Worm (Caenorhabditis elegans) whole organism, midembryonic: ENCODE data around the gene C16D9.4.

Experiments
- T22C8.4 ChIP-seq: fragments of 200-800 bp; sonication (Bioruptor generic); IDR thresholded peaks from 2 replicates; pipeline ENCODE4 v1.3.6; 2022; ENCODE audit warnings: missing genetic modification characterization, missing compliant biosample characterization
- cog-1 ChIP-seq: sonication (generic microtip); optimal IDR thresholded peaks from 2 replicates; lab custom pipeline; 2016; ENCODE audit warnings: missing genetic modification characterization, missing compliant biosample characterization
- flt-1 ChIP-seq: fragments of 200-800 bp; sonication (Bioruptor generic); IDR thresholded peaks from 2 replicates; pipeline ENCODE4 v1.3.6; 2022; ENCODE audit warnings: missing genetic modification characterization, missing compliant biosample characterization
- klf-2 ChIP-seq: fragments of 200-800 bp; sonication (Bioruptor generic); conservative IDR thresholded peaks from 2 replicates; pipeline ENCODE4 v1.3.6; 2022; ENCODE audit warnings: missing genetic modification reagents, missing genetic modification characterization, missing compliant biosample characterization
- med-1 ChIP-seq: sonication (generic microtip); optimal IDR thresholded peaks from 2 replicates; lab custom pipeline; 2017; ENCODE audit warnings: missing genetic modification characterization, mild to moderate bottlenecking, missing compliant biosample characterization, antibody characterized with exemption, missing genetic modification reagents; ENCODE audit not compliant: insufficient read depth
- ref-1 ChIP-seq: fragments of 200-800 bp; sonication (Bioruptor generic); conservative IDR thresholded peaks from 2 replicates; pipeline ENCODE4 v1.3.6; 2022; ENCODE audit warnings: missing genetic modification reagents, missing genetic modification characterization, missing compliant biosample characterization
- tab-1 ChIP-seq: fragments of 200-800 bp; sonication (Bioruptor generic); IDR thresholded peaks from 2 replicates; pipeline ENCODE4 v1.3.6; 2022; ENCODE audit warnings: missing genetic modification characterization, missing compliant biosample characterization
- ztf-23 ChIP-seq: fragments of 200-800 bp; sonication (Bioruptor generic); IDR thresholded peaks from 2 replicates; pipeline ENCODE4 v1.3.6; 2022; ENCODE audit warnings: missing genetic modification reagents, missing genetic modification characterization, missing compliant biosample characterization
- ztf-29 ChIP-seq: fragments of 200-800 bp; sonication (Bioruptor generic); IDR thresholded peaks from 2 replicates; pipeline ENCODE4 v1.3.6; 2022; ENCODE audit warnings: missing genetic modification reagents, missing genetic modification characterization, missing compliant biosample characterization

C16D9.4 gene

DNA sequence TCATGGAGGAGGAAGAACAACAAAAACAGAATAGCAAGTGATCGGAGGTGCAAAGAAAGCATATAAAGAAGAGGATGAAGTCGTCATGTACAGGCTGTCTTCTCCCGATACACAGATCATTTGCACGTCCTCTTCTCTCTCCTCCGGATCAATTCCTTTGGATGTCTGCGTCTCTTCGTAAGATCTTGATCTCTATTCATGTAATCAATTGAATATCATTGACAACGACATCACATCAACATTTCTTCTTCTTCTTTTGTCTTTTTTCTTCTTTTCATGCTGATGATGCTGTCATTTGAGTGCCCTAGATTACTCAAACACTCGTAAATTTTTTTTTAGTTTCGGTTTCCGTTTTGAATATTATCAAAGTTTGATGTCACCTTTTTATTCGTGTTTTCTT is 4.4 kb downstream of the C16D9.4 start, which contains the start of gene rol-3:
Gene rol-3, minus strand, starts transcription at position 120 of the 400 bp plus-strand sequence.
- no peak for TF ChIP-seq cog-1 (tag; lab: Kevin White, UChicago)
- no peak for TF ChIP-seq ztf-29 (GFP tag; lab: Robert Waterston, UW)
- TF ChIP-seq T22C8.4 (GFP tag; lab: Robert Waterston, UW) = no peak
- TF ChIP-seq ref-1 (GFP tag; lab: Robert Waterston, UW) = no peak
- no peak for TF ChIP-seq klf-2
- TF ChIP-seq ztf-23 (GFP tag; lab: Robert Waterston, UW) = no peak
- TF ChIP-seq flt-1 (GFP tag; lab: Robert Waterston, UW) = no peak
- no peak for TF ChIP-seq med-1
- TF ChIP-seq tab-1 (GFP tag; lab: Robert Waterston, UW) = no peak

DNA sequence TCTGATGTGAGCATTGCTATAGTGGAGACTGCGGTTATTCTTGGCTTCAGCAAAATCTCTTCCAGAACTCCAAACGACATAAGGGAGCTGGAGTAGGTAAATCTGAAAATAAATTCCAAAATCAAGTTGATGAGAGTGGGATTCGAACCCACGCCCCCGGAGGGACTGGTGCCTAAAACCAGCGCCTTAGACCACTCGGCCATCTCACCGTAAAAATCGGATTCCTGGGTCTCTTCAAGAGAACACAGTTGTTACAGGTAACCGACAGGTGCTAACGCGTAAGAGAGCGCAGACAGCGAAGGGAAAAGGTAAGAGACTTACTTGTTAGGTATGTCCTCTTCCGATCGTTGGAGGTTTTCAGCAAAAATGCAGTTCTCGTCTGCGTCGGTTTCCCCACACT is 7.4 kb downstream of the C16D9.4 start:
- no peak for TF ChIP-seq klf-2
- TF ChIP-seq flt-1 (GFP tag; lab: Robert Waterston, UW) = 0 out of 2 replicates have a peak, but pooled peaks have one; percentile 68
- 0 out of 2 replicates have a peak, but pooled peaks have one; percentile 45 for TF ChIP-seq ztf-23 (GFP tag; lab: Robert Waterston, UW)
- TF ChIP-seq T22C8.4 (GFP tag; lab: Robert Waterston, UW) = 0 out of 2 replicates have a peak, but pooled peaks have one; percentile 40
- no peak for TF ChIP-seq cog-1 (tag; lab: Kevin White, UChicago)
- TF ChIP-seq ztf-29 (GFP tag; lab: Robert Waterston, UW) = peak; percentile 59; the same call in 1 of the 2 replicates
- TF ChIP-seq ref-1 (GFP tag; lab: Robert Waterston, UW) = peak; percentile 47
- no peak; the same call in 1 of the 2 replicates for TF ChIP-seq tab-1 (GFP tag; lab: Robert Waterston, UW)
- no peak for TF ChIP-seq med-1

DNA sequence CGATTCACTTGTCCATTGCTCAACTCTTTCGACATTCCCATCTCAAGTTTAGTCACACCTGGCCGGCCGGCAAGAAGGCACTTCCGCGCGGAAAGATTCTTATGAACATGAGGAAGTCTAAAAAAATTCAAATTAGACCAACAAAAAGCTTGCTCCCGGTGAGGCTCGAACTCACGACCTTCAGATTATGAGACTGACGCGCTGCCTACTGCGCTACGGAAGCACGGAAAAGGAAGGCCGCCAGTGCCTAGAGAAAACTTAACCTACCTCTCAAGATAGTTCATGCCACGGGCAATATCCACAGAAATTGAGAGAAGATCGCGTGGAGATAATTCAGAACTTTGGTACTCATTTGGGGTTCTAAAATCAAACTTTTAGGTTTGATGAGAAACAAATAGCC is 12.6 kb downstream of the C16D9.4 start:
- TF ChIP-seq ztf-23 (GFP tag; lab: Robert Waterston, UW) (peak; percentile 70; the same call in 1 of the 2 replicates), med-1 (no peak), cog-1 (tag; lab: Kevin White, UChicago) (no peak), klf-2 (no peak), tab-1 (GFP tag; lab: Robert Waterston, UW) (peak; percentile 72; the same call in 1 of the 2 replicates), ztf-29 (GFP tag; lab: Robert Waterston, UW) (no peak), ref-1 (GFP tag; lab: Robert Waterston, UW) (no peak), T22C8.4 (GFP tag; lab: Robert Waterston, UW) (0 out of 2 replicates have a peak, but pooled peaks have one; percentile 7), flt-1 (GFP tag; lab: Robert Waterston, UW) (peak; percentile 60; the same call in 1 of the 2 replicates)

DNA sequence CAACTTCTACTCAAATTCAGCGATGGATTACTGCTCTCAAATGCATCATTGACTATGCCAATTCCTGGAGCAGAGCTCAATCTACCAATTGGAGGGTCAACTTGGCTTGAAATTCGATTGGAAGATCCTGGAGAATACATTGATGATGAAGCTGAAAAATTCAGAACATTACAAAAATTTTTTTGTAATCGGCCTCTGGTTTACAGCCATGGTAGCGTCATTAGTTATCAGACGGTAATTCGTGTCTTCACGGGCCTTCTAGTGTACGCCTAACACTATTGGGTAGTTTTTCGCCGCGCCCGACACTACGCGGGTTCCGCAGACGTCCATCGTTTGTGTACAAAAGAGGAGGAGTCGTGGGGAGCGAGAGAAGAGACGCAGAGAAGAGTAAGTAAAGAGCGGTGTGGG is 14.0 kb downstream of the C16D9.4 start:
- TF ChIP-seq klf-2 = no peak
- peak; percentile 69; the same call in 1 of the 2 replicates for TF ChIP-seq flt-1 (GFP tag; lab: Robert Waterston, UW)
- no peak; the same call in 1 of the 2 replicates for TF ChIP-seq tab-1 (GFP tag; lab: Robert Waterston, UW)
- no peak for TF ChIP-seq ztf-29 (GFP tag; lab: Robert Waterston, UW)
- no peak for TF ChIP-seq ref-1 (GFP tag; lab: Robert Waterston, UW)
- TF ChIP-seq cog-1 (tag; lab: Kevin White, UChicago) = peak; percentile 24
- TF ChIP-seq med-1 = no peak
- TF ChIP-seq T22C8.4 (GFP tag; lab: Robert Waterston, UW) = no peak
- TF ChIP-seq ztf-23 (GFP tag; lab: Robert Waterston, UW) = peak; percentile 58; the same call in 1 of the 2 replicates

DNA sequence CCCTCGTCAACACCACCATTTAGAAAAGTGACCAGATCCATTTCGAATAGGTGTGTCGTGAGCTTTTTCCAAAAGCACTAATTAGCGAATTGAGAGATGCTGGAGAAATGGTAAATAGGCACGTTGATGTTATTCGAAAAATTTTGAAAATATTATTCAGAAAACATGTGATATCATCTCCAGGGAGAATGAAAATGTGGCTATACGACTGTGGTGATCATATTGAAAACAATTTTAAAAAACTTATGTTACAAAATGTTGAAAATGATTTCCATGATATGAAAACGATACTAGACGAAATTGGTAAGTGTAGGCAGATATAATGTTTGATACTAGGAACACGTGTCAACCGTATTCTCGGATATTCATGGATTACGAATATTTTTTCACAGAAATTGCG is 15.9 kb downstream of the C16D9.4 start, which contains the start of gene K07C11.10:
Gene K07C11.10, minus strand, starts transcription at position 101 of the 400 bp plus-strand sequence.
- no peak for TF ChIP-seq cog-1 (tag; lab: Kevin White, UChicago)
- TF ChIP-seq T22C8.4 (GFP tag; lab: Robert Waterston, UW) = no peak
- no peak for TF ChIP-seq flt-1 (GFP tag; lab: Robert Waterston, UW)

DNA sequence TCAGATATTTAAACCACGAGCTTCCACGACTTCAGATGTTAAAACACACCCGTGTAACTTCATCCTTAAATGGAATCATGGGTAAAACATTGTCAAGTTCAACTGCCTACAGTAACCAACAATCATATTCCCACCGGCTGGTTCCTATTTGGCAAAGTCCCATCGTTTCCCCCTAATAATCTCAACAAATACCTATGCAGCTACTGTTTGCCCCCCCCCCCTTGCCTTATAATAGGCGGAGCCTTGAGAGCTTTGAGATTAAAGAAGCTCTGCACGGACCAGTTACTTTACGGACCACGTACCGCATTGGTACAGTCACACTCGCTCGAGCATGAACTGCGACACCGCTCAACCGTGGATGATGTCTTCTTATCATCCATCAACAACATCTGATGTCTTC is 18.1 kb downstream of the C16D9.4 start, which contains the start of gene pax-1:
Gene pax-1, plus strand, starts transcription at position 301 of the 400 bp plus-strand sequence.
- no peak for TF ChIP-seq ref-1 (GFP tag; lab: Robert Waterston, UW)
- TF ChIP-seq flt-1 (GFP tag; lab: Robert Waterston, UW) = no peak
- TF ChIP-seq T22C8.4 (GFP tag; lab: Robert Waterston, UW) = no peak

DNA sequence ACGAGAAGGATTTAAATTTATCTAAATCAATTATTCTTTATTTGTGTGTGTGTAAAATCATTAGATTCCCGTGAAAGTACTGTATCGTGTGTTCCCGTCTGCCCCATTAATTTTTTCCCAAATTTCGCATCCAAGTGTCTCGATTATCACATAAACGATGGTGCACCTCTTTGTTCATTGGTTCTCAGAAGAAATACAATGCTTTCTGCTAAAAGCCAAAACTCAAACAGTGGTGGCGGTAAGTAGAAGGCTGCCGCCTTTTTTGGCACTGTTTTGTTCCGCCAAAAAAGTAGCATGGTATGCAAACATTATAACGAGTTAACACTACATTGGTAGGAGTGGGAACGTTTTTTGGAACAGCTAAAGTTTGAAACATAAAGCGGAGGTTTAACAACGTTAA is 19.3 kb downstream of the C16D9.4 start:
- no peak for TF ChIP-seq ref-1 (GFP tag; lab: Robert Waterston, UW)
- no peak for TF ChIP-seq tab-1 (GFP tag; lab: Robert Waterston, UW)
- no peak for TF ChIP-seq klf-2
- no peak for TF ChIP-seq flt-1 (GFP tag; lab: Robert Waterston, UW)
- TF ChIP-seq cog-1 (tag; lab: Kevin White, UChicago) = no peak
- TF ChIP-seq ztf-29 (GFP tag; lab: Robert Waterston, UW) = no peak
- TF ChIP-seq med-1 = no peak
- TF ChIP-seq ztf-23 (GFP tag; lab: Robert Waterston, UW) = no peak
- no peak for TF ChIP-seq T22C8.4 (GFP tag; lab: Robert Waterston, UW)

DNA sequence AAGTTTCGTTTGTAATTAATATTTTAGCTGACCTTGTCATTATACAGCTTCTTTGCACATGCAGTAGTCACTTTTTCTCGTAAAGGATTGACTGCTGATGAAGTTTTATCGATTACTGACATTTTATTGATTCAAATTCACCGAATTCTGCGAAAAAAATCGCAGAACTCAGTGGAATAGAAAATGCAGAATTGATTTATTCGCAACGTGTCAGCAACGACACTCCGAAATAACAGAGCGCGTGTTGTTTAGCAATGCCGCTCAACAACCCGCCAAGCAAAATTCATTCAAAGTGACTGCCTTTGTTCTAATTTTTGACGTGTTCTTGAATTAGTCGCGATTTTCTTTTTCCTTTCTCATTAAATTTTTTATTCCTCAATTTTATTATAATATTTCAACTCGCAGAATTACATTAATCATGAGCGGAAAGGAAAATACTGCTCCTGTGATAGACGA is 21.6 kb downstream of the C16D9.4 start, which contains the start of the genes cogc-6 and air-1:
Gene cogc-6, minus strand, starts transcription at position 234 of the 456 bp plus-strand sequence.
Gene air-1, plus strand, starts transcription at position 406 of the 456 bp plus-strand sequence.
- no peak for TF ChIP-seq ztf-29 (GFP tag; lab: Robert Waterston, UW)
- no peak for TF ChIP-seq T22C8.4 (GFP tag; lab: Robert Waterston, UW)
- TF ChIP-seq ztf-23 (GFP tag; lab: Robert Waterston, UW) = no peak
- no peak for TF ChIP-seq tab-1 (GFP tag; lab: Robert Waterston, UW)
- no peak for TF ChIP-seq klf-2
- no peak for TF ChIP-seq ref-1 (GFP tag; lab: Robert Waterston, UW)
- TF ChIP-seq med-1 = no peak
- no peak for TF ChIP-seq flt-1 (GFP tag; lab: Robert Waterston, UW)
- TF ChIP-seq cog-1 (tag; lab: Kevin White, UChicago) = no peak

DNA sequence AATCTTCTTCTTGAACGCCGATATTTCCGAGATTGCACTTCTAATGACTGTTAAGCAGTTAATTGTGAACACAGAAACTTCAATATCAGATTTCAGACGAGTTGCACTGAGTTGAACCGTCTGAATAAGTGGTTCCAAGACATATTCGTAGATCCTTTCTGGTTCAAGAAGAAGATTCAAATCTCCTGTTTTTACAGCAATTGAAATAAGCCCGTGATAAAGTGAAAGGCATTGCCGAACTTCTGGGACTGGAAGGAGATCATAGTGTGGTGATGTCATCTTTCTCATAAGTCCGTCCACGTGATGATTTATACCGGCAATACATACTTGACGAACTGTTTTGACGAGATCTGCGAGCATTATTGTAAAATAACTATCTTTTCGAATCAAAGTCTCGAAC is 23.1 kb downstream of the C16D9.4 start:
- TF ChIP-seq tab-1 (GFP tag; lab: Robert Waterston, UW) (no peak), ztf-29 (GFP tag; lab: Robert Waterston, UW) (no peak), klf-2 (no peak), T22C8.4 (GFP tag; lab: Robert Waterston, UW) (no peak)
